Worm (Caenorhabditis elegans): ENCODE measurements around the gene F25E5.2.
A peak's percentile ranks its signal among the peaks of the same experiment; 100 is the strongest.

Gene F25E5.2

DNA sequence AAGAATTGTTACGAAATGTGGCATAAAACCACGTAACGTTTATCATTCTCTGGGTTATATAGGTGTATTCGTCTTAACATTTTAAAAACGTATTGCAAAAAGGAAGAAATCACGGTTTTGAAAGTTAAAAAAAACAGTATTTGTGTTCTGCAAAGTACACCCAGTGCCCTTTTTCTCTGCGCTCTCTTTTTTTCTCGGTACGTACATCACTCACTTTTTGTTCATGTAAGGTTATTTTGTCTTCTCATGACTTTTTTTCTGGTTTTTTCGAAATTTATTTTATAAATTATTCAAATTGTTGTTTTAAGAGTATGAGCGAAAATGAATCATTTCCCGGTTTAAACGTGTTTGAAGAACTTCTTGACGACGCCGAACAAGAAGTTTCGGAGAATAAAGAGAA, 8.1 kb upstream of the F25E5.2 start, which contains the start of gene F25E5.5:
Gene F25E5.5, plus strand, starts transcription at position 301 of the 400 bp plus-strand sequence.
- TF ChIP-seq cebp-1 (GFP tag; IDR thresholded peaks at IDR 0.05), result no peak
- peak; percentile 4 for TF ChIP-seq cebp-1 (tag; optimal IDR thresholded peaks at IDR 0.05)
- TF ChIP-seq ccch-3 (GFP tag; optimal IDR thresholded peaks at IDR 0.05), result no peak

DNA sequence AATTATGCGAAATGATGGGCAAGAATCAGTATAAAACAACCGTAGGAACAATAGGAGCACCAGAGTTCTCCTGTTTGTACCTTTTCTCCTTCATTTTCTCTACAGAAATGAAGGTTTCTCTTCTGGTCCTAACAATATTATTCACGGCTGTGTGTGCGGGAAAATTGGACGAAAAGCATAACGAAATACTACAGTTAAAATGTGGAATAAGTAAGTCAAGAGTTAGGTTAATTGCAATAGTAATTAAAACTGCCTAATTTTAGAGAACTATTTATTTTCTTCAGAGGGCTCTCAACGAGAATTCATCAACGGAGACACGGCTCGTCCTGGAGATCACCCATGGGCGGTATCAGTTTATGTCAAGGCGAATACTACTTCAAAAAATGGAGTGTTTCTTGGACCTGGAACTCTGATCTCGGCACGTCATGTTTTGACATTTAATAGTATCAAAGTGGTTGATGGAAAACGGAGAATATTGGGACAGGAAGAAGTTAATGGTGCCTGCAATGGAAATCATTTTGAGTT, 5.7 kb upstream of the F25E5.2 start, which contains the start of gene try-12:
Gene try-12, plus strand, starts transcription at position 51 of the 525 bp plus-strand sequence.
- TF ChIP-seq F22D6.2 (tag; optimal IDR thresholded peaks at IDR 0.05), result no peak
- TF ChIP-seq B0336.3 (GFP tag; IDR thresholded peaks at IDR 0.05), result no peak
- TF ChIP-seq bed-1 (GFP tag; IDR thresholded peaks at IDR 0.05), result no peak
- TF ChIP-seq Y56A3A.18 (GFP tag; IDR thresholded peaks at IDR 0.05), result no peak
- TF ChIP-seq B0261.1 (tag; optimal IDR thresholded peaks at IDR 0.05), result no peak
- no peak for TF ChIP-seq C17E4.6 (GFP tag; IDR thresholded peaks at IDR 0.05)
- TF ChIP-seq ztf-26 (tag; optimal IDR thresholded peaks at IDR 0.05), result no peak
- TF ChIP-seq sea-2 (GFP tag; IDR thresholded peaks at IDR 0.05), result no peak
- TF ChIP-seq lin-54 (GFP tag; optimal IDR thresholded peaks at IDR 0.05), result no peak
- TF ChIP-seq T26A5.8 (tag; optimal IDR thresholded peaks at IDR 0.05), result no peak
- TF ChIP-seq hrde-1 (tag; optimal IDR thresholded peaks at IDR 0.05; ENCODE audit: borderline replicate concordance), result no peak
- TF ChIP-seq snpc-1.1 (tag; optimal IDR thresholded peaks at IDR 0.05; ENCODE audit: insufficient read depth), result no peak
- TF ChIP-seq nhr-120 (GFP tag; IDR thresholded peaks at IDR 0.05), result no peak
- TF ChIP-seq T07F8.4 (tag; optimal IDR thresholded peaks at IDR 0.05), result no peak
- TF ChIP-seq F49E8.2 (tag; optimal IDR thresholded peaks at IDR 0.05; ENCODE audit: insufficient read depth), result no peak
- TF ChIP-seq ceh-58 (GFP tag; IDR thresholded peaks at IDR 0.05), result no peak
- TF ChIP-seq akir-1 (GFP tag; optimal IDR thresholded peaks at IDR 0.05), result no peak
- no peak for TF ChIP-seq F57A8.1 (GFP tag; optimal IDR thresholded peaks at IDR 0.05)

DNA sequence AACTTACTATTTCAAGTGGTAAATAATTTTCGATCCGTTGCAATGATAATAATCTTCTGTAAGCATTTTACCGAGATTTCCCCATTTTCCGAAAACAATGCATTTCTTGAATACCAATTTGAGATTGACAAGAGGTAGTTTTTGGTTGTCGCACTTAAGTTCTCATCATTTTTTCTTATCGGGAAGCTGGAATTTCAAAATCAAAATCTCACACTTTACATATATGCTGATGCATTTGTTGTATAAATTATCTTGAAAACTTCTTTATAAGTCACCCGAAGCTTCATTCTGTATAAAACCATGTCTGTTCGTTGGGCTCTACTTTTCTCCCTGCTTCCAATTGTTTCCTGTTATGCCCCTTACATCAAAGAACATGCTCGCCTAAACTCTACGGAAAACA, 3.7 kb upstream of the F25E5.2 start, which contains the start of gene try-11:
Gene try-11, plus strand, starts transcription at position 301 of the 400 bp plus-strand sequence.
- TF ChIP-seq lsy-27 (tag; optimal IDR thresholded peaks at IDR 0.05; ENCODE audit: borderline replicate concordance, insufficient read depth) (no peak), T07F8.4 (tag; optimal IDR thresholded peaks at IDR 0.05) (no peak), hlh-12 (tag; optimal IDR thresholded peaks at IDR 0.05) (no peak), tbx-9 (tag; optimal IDR thresholded peaks at IDR 0.05; ENCODE audit: borderline replicate concordance) (no peak), Y95B8A.8 (GFP tag; IDR thresholded peaks at IDR 0.05) (no peak), hsf-1 (GFP tag; IDR thresholded peaks at IDR 0.05) (no peak), hrde-1 (tag; optimal IDR thresholded peaks at IDR 0.05; ENCODE audit: borderline replicate concordance) (no peak), cebp-1 (GFP tag; IDR thresholded peaks at IDR 0.05) (no peak), cebp-1 (tag; optimal IDR thresholded peaks at IDR 0.05) (no peak), Y53G8AR.9 (GFP tag; conservative IDR thresholded peaks at IDR 0.05) (no peak)

DNA sequence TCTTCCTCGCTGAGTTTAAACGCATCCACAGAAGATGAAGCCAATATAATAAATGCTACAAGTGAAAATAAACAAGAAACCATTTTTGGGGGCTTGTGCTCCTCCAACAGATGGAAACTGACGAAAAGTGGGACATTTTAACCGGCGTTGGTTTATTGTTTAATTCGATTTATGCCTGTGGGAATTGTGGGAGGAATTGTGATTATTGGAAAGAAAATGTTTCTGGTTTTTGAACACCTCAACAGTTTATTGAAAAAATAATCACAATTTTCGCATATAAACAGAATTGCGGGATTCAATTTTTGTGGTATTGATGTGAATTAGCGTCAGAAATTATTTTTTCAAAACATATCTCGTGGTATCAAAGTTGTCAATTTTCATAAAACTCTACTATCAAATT, 872 bp upstream of the F25E5.2 start, which contains the start of gene try-8:
Gene try-8, minus strand, starts transcription at position 101 of the 400 bp plus-strand sequence.
- no peak for TF ChIP-seq pha-4 (tag; optimal IDR thresholded peaks at IDR 0.05)
- TF ChIP-seq attf-3 (GFP tag; conservative IDR thresholded peaks at IDR 0.05), result no peak
- TF ChIP-seq ztf-18 (tag; optimal IDR thresholded peaks at IDR 0.05), result no peak
- no peak for TF ChIP-seq dpff-1 (tag; optimal IDR thresholded peaks at IDR 0.05)
- TF ChIP-seq let-526 (GFP tag; IDR thresholded peaks at IDR 0.05), result no peak
- TF ChIP-seq repo-1 (tag; optimal IDR thresholded peaks at IDR 0.05), result no peak
- no peak for TF ChIP-seq gei-17 (GFP tag; optimal IDR thresholded peaks at IDR 0.05)
- no peak for TF ChIP-seq bed-2 (GFP tag; IDR thresholded peaks at IDR 0.05)
- no peak for TF ChIP-seq hmg-1.2 (GFP tag; IDR thresholded peaks at IDR 0.05)
- no peak for TF ChIP-seq nfya-2 (GFP tag; IDR thresholded peaks at IDR 0.05)
- no peak for TF ChIP-seq K11D2.4 (GFP tag; IDR thresholded peaks at IDR 0.05)
- TF ChIP-seq sea-2 (GFP tag; IDR thresholded peaks at IDR 0.05), result no peak
- no peak for TF ChIP-seq Y53G8AR.9 (GFP tag; conservative IDR thresholded peaks at IDR 0.05)
- TF ChIP-seq xnd-1 (tag; optimal IDR thresholded peaks at IDR 0.05), result no peak
